Worm (Caenorhabditis elegans) whole organism, L1 larva: Measurements from ENCODE around the gene syx-6.

Source experiments
- C16A3.4 ChIP-seq: fragments of 150-350 bp; optimal IDR thresholded peaks from 2 replicates; lab custom pipeline; 2014; ENCODE audit warnings: missing biosample characterization, missing genetic modification characterization
- ama-1 ChIP-seq: fragments of 150-350 bp; optimal IDR thresholded peaks from 2 replicates; lab custom pipeline; 2014
- efl-1 ChIP-seq, 4 experiments: fragments of 150-350 bp; optimal IDR thresholded peaks in 3 of 4; peaks in 1 of 4; 1 replicate in 1 of 4; 2 replicates in 3 of 4; lab custom pipeline; 2014; ENCODE audit warnings: missing biosample characterization in 2 of 4, missing genetic modification characterization in 2 of 4, missing genetic modification reagents in 2 of 4
- lin-13 ChIP-seq: fragments of 150-350 bp; optimal IDR thresholded peaks from 2 replicates; lab custom pipeline; 2014; ENCODE audit warnings: missing biosample characterization, missing genetic modification reagents, missing genetic modification characterization
- lin-15B ChIP-seq: fragments of 150-350 bp; sonication (generic microtip); optimal IDR thresholded peaks from 3 replicates; lab custom pipeline; 2014; ENCODE audit warnings: missing biosample characterization, missing genetic modification characterization
- lsy-2 ChIP-seq, 2 experiments: fragments of 150-350 bp; optimal IDR thresholded peaks; 2 replicates each; lab custom pipeline; 2014; ENCODE audit warnings: missing biosample characterization in 2 of 2, missing genetic modification characterization in 2 of 2
- mdl-1 ChIP-seq, 2 experiments: fragments of 150-350 bp; optimal IDR thresholded peaks; 2 replicates each; lab custom pipeline; 2014 to 2017; ENCODE audit warnings: missing biosample characterization in 2 of 2, missing genetic modification characterization in 2 of 2, inconsistent platforms in 1 of 2
- nhr-28 ChIP-seq: fragments of 150-350 bp; optimal IDR thresholded peaks from 2 replicates; lab custom pipeline; 2014; ENCODE audit warnings: missing biosample characterization, missing genetic modification characterization
- nhr-77 ChIP-seq: fragments of 150-350 bp; optimal IDR thresholded peaks from 2 replicates; lab custom pipeline; 2014; ENCODE audit warnings: missing biosample characterization, missing genetic modification characterization
- sptf-1 ChIP-seq: fragments of 150-350 bp; optimal IDR thresholded peaks from 2 replicates; lab custom pipeline; 2014; ENCODE audit warnings: missing biosample characterization, missing genetic modification characterization
- unc-30 ChIP-seq: sonication (generic microtip); optimal IDR thresholded peaks from 2 replicates; lab custom pipeline; 2017; ENCODE audit warnings: missing biosample characterization, missing genetic modification characterization
- zag-1 ChIP-seq: fragments of 150-350 bp; optimal IDR thresholded peaks from 2 replicates; lab custom pipeline; 2014; ENCODE audit warnings: missing biosample characterization, missing genetic modification characterization

- TF ChIP-seq unc-30 (tag; lab: Kevin White, UChicago), result no peak
- no peak for TF ChIP-seq nhr-28 (tag; lab: Kevin White, UChicago)
- no peak for TF ChIP-seq sptf-1 (tag; lab: Kevin White, UChicago)
- no peak for TF ChIP-seq efl-1 (optimal IDR thresholded peaks at IDR 0.05; lab: Kevin White, UChicago)
- no peak for TF ChIP-seq efl-1 (GFP tag; optimal IDR thresholded peaks at IDR 0.05 in 1 of 2; lab: Kevin White, UChicago)
- no peak for TF ChIP-seq zag-1 (tag; lab: Kevin White, UChicago)
- TF ChIP-seq lin-15B (tag; lab: Kevin White, UChicago), result no peak
- TF ChIP-seq lin-13 (GFP tag; lab: Kevin White, UChicago), result no peak
- no peak for TF ChIP-seq C16A3.4 (tag; lab: Kevin White, UChicago)
- TF ChIP-seq lsy-2 (tag; optimal IDR thresholded peaks at IDR 0.05; lab: Kevin White, UChicago), result no peak
- TF ChIP-seq ama-1 (lab: Kevin White, UChicago), result no peak
- no peak for TF ChIP-seq nhr-77
- no peak for TF ChIP-seq mdl-1 (tag; optimal IDR thresholded peaks at IDR 0.05; lab: Kevin White, UChicago)
Measured at ce11 chrX:3141704-3142103, 22.6 kb upstream of the syx-6 start.
